Fruit fly (Drosophila melanogaster) whole organism, embryonic: ENCODE data around the gene CG34288.
A peak's percentile ranks its signal among the peaks of the same experiment; 100 is the strongest.

Experiments used
- ATbp ChIP-seq: fragments of 200-800 bp; sonication (Bioruptor generic); optimal IDR thresholded peaks from 2 replicates; lab custom pipeline; 2017; ENCODE audit warnings: missing biosample characterization, mild to moderate bottlenecking, missing genetic modification characterization, missing genetic modification reagents
- B-H2 ChIP-seq: fragments of 200-800 bp; sonication (Bioruptor generic); optimal IDR thresholded peaks from 2 replicates; lab custom pipeline; 2018; ENCODE audit warnings: missing biosample characterization, mild to moderate bottlenecking, missing genetic modification characterization
- CG10543 ChIP-seq: fragments of 200-800 bp; sonication (Bioruptor generic); optimal IDR thresholded peaks from 3 replicates; lab custom pipeline; 2017; ENCODE audit warnings: missing biosample characterization, mild to moderate bottlenecking, missing genetic modification characterization, moderate library complexity
- CG12071 ChIP-seq: fragments of 200-800 bp; sonication (Bioruptor generic); optimal IDR thresholded peaks from 3 replicates; lab custom pipeline; 2018; ENCODE audit warnings: missing biosample characterization, mild to moderate bottlenecking, missing genetic modification characterization
- CG13287 ChIP-seq: fragments of 200-800 bp; sonication (Bioruptor generic); IDR thresholded peaks from 2 replicates; pipeline ENCODE4 v1.3.6; 2022; ENCODE audit warnings: missing biosample characterization, missing genetic modification characterization; ENCODE audit not compliant: partially characterized antibody
- CG13296 ChIP-seq: fragments of 200-800 bp; sonication (Bioruptor generic); optimal IDR thresholded peaks from 3 replicates; lab custom pipeline; 2018; ENCODE audit warnings: missing biosample characterization, mild to moderate bottlenecking, missing genetic modification characterization
- CG13424 ChIP-seq: fragments of 200-800 bp; sonication (Bioruptor generic); optimal IDR thresholded peaks from 2 replicates; lab custom pipeline; 2019; ENCODE audit warnings: missing biosample characterization, mild to moderate bottlenecking, missing genetic modification characterization, moderate library complexity
- CG14014 ChIP-seq: fragments of 200-800 bp; sonication (Bioruptor generic); IDR thresholded peaks from 2 replicates; pipeline ENCODE4 v1.3.6; 2022; ENCODE audit warnings: missing biosample characterization, missing genetic modification characterization
- CG15514 ChIP-seq: fragments of 200-800 bp; sonication (Bioruptor generic); optimal IDR thresholded peaks from 3 replicates; lab custom pipeline; 2017; ENCODE audit warnings: missing biosample characterization, missing genetic modification characterization, mild to moderate bottlenecking, moderate library complexity, missing genetic modification reagents
- CG15601 ChIP-seq: fragments of 200-800 bp; sonication (Bioruptor generic); optimal IDR thresholded peaks from 3 replicates; lab custom pipeline; 2019; ENCODE audit warnings: missing biosample characterization, mild to moderate bottlenecking, missing genetic modification characterization, moderate library complexity
- CG16813 ChIP-seq: fragments of 200-800 bp; sonication (Bioruptor generic); IDR thresholded peaks from 3 replicates; pipeline ENCODE4 v1.3.6; 2022; ENCODE audit warnings: missing biosample characterization, missing genetic modification characterization; ENCODE audit not compliant: partially characterized antibody
- CG17361 ChIP-seq: fragments of 200-800 bp; sonication (Bioruptor generic); IDR thresholded peaks from 3 replicates; pipeline ENCODE4 v1.3.6; 2022; ENCODE audit warnings: missing biosample characterization, missing genetic modification characterization
- CG18599 ChIP-seq: fragments of 200-800 bp; sonication (Bioruptor generic); optimal IDR thresholded peaks from 3 replicates; lab custom pipeline; 2017; ENCODE audit warnings: missing biosample characterization, missing genetic modification characterization, mild to moderate bottlenecking, moderate library complexity, missing genetic modification reagents
- CG2199 ChIP-seq: fragments of 200-800 bp; sonication (Bioruptor generic); IDR thresholded peaks from 3 replicates; pipeline ENCODE4 v1.3.6; 2022; ENCODE audit warnings: missing biosample characterization, missing genetic modification characterization
- CG2889 ChIP-seq: fragments of 200-800 bp; sonication (Bioruptor generic); IDR thresholded peaks from 3 replicates; pipeline ENCODE4 v1.3.6; 2022; ENCODE audit warnings: missing biosample characterization, missing genetic modification characterization
- CG30431 ChIP-seq: fragments of 200-800 bp; sonication (Bioruptor generic); optimal IDR thresholded peaks from 2 replicates; lab custom pipeline; 2017; ENCODE audit warnings: missing biosample characterization, missing genetic modification characterization
- CG32532 ChIP-seq: fragments of 200-800 bp; sonication (Bioruptor generic); IDR thresholded peaks from 2 replicates; pipeline ENCODE4 v1.3.6; 2022; ENCODE audit warnings: missing biosample characterization, missing genetic modification characterization
- CG34376 ChIP-seq: fragments of 200-800 bp; sonication (Bioruptor generic); optimal IDR thresholded peaks from 2 replicates; lab custom pipeline; 2018; ENCODE audit warnings: missing biosample characterization, mild to moderate bottlenecking, missing genetic modification characterization
- CG4424 ChIP-seq: fragments of 200-800 bp; sonication (Bioruptor generic); optimal IDR thresholded peaks from 3 replicates; lab custom pipeline; 2016; ENCODE audit warnings: missing biosample characterization, missing genetic modification characterization
- CG7372 ChIP-seq: fragments of 200-800 bp; sonication (Bioruptor generic); IDR thresholded peaks from 2 replicates; pipeline ENCODE4 v1.3.6; 2022; ENCODE audit warnings: missing biosample characterization, missing genetic modification characterization
- CG8944 ChIP-seq: fragments of 200-800 bp; sonication (Bioruptor generic); optimal IDR thresholded peaks from 3 replicates; lab custom pipeline; 2016; ENCODE audit warnings: missing biosample characterization, missing genetic modification characterization
- CG9817 ChIP-seq: fragments of 200-800 bp; sonication (Bioruptor generic); optimal IDR thresholded peaks from 2 replicates; lab custom pipeline; 2018; ENCODE audit warnings: missing biosample characterization, mild to moderate bottlenecking, missing genetic modification characterization, moderate library complexity
- CrebB ChIP-seq: fragments of 200-800 bp; sonication (Bioruptor generic); optimal IDR thresholded peaks from 3 replicates; lab custom pipeline; 2018; ENCODE audit warnings: missing biosample characterization, mild to moderate bottlenecking, missing genetic modification characterization
- Dbx ChIP-seq: fragments of 200-800 bp; sonication (Bioruptor generic); IDR thresholded peaks from 3 replicates; pipeline ENCODE4 v1.3.6; 2022; ENCODE audit warnings: missing biosample characterization, missing genetic modification characterization
- Fer1 ChIP-seq: fragments of 200-800 bp; sonication (Bioruptor generic); optimal IDR thresholded peaks from 2 replicates; lab custom pipeline; 2017; ENCODE audit warnings: missing biosample characterization, mild to moderate bottlenecking, missing genetic modification characterization
- HHEX ChIP-seq: fragments of 200-800 bp; sonication (Bioruptor generic); optimal IDR thresholded peaks from 3 replicates; lab custom pipeline; 2017; ENCODE audit warnings: missing biosample characterization, mild to moderate bottlenecking, missing genetic modification characterization, missing genetic modification reagents
- Hand ChIP-seq: fragments of 200-800 bp; sonication (Bioruptor generic); optimal IDR thresholded peaks from 2 replicates; lab custom pipeline; 2017; ENCODE audit warnings: mild to moderate bottlenecking, missing biosample characterization, missing genetic modification reagents, missing genetic modification characterization
- Hmr ChIP-seq: fragments of 200-800 bp; sonication (Bioruptor generic); optimal IDR thresholded peaks from 3 replicates; lab custom pipeline; 2017; ENCODE audit warnings: mild to moderate bottlenecking, missing biosample characterization, missing genetic modification reagents, missing genetic modification characterization
- Hr51 ChIP-seq, 2 experiments: fragments of 200-800 bp; sonication (Bioruptor generic); optimal IDR thresholded peaks; 2 replicates in 1 of 2; 3 replicates in 1 of 2; lab custom pipeline; 2016 to 2018; ENCODE audit warnings: missing biosample characterization in 2 of 2, missing genetic modification characterization in 2 of 2, mild to moderate bottlenecking in 1 of 2, moderate library complexity in 1 of 2
- Lpt ChIP-seq: fragments of >200 bp; optimal IDR thresholded peaks from 2 replicates; lab custom pipeline; 2018; ENCODE audit warnings: missing biosample characterization, missing genetic modification characterization
- Nf-YC ChIP-seq: fragments of 200-800 bp; optimal IDR thresholded peaks from 3 replicates; lab custom pipeline; 2019; ENCODE audit warnings: missing biosample characterization, mild to moderate bottlenecking, missing genetic modification characterization, moderate library complexity
- NfI ChIP-seq: fragments of 200-800 bp; sonication (Bioruptor generic); optimal IDR thresholded peaks from 3 replicates; lab custom pipeline; 2018; ENCODE audit warnings: missing biosample characterization, mild to moderate bottlenecking, missing genetic modification characterization, moderate library complexity
- Poxn ChIP-seq: fragments of 200-800 bp; sonication (Bioruptor generic); IDR thresholded peaks from 2 replicates; pipeline ENCODE4 v1.3.6; 2022; ENCODE audit warnings: missing biosample characterization, missing genetic modification characterization
- Tbp ChIP-seq: fragments of >200 bp; optimal IDR thresholded peaks from 2 replicates; lab custom pipeline; 2018; ENCODE audit warnings: missing biosample characterization, missing genetic modification characterization
- Xbp1 ChIP-seq: fragments of 200-800 bp; sonication (Bioruptor generic); optimal IDR thresholded peaks from 3 replicates; lab custom pipeline; 2016; ENCODE audit warnings: missing biosample characterization, mild to moderate bottlenecking, missing genetic modification characterization
- ac ChIP-seq: fragments of 200-800 bp; sonication (Bioruptor generic); optimal IDR thresholded peaks from 3 replicates; lab custom pipeline; 2017; ENCODE audit warnings: missing biosample characterization, mild to moderate bottlenecking, missing genetic modification characterization
- br ChIP-seq: fragments of >200 bp; optimal IDR thresholded peaks from 2 replicates; lab custom pipeline; 2017
- caup ChIP-seq: fragments of 200-800 bp; sonication (Bioruptor generic); optimal IDR thresholded peaks from 3 replicates; lab custom pipeline; 2017; ENCODE audit warnings: missing biosample characterization, mild to moderate bottlenecking, missing genetic modification characterization, moderate library complexity; ENCODE audit not compliant: severe bottlenecking
- ci ChIP-seq: fragments of 200-800 bp; sonication (Bioruptor generic); IDR thresholded peaks from 3 replicates; pipeline ENCODE4 v1.3.6; 2022; ENCODE audit warnings: missing biosample characterization, missing genetic modification characterization
- cwo ChIP-seq: fragments of 200-800 bp; sonication (Bioruptor generic); optimal IDR thresholded peaks from 3 replicates; lab custom pipeline; 2017; ENCODE audit warnings: missing biosample characterization, missing genetic modification characterization, mild to moderate bottlenecking, moderate library complexity, missing genetic modification reagents
- gsb ChIP-seq: fragments of 200-800 bp; sonication (Bioruptor generic); IDR thresholded peaks from 2 replicates; pipeline ENCODE4 v1.3.6; 2022; ENCODE audit warnings: missing biosample characterization, missing genetic modification characterization
- mirr ChIP-seq: fragments of 200-800 bp; sonication (Bioruptor generic); optimal IDR thresholded peaks from 3 replicates; lab custom pipeline; 2018; ENCODE audit warnings: missing biosample characterization, mild to moderate bottlenecking, missing genetic modification characterization
- nmo ChIP-seq: fragments of 200-800 bp; sonication (Bioruptor generic); optimal IDR thresholded peaks from 2 replicates; lab custom pipeline; 2018; ENCODE audit warnings: missing biosample characterization, mild to moderate bottlenecking, missing genetic modification characterization, moderate library complexity
- oc ChIP-seq: fragments of 200-800 bp; sonication (Bioruptor generic); optimal IDR thresholded peaks from 2 replicates; lab custom pipeline; 2018; ENCODE audit warnings: missing biosample characterization, mild to moderate bottlenecking, missing genetic modification characterization, moderate library complexity
- salm ChIP-seq: fragments of 200-800 bp; sonication (Bioruptor generic); optimal IDR thresholded peaks from 2 replicates; lab custom pipeline; 2018; ENCODE audit warnings: missing biosample characterization, mild to moderate bottlenecking, missing genetic modification characterization
- sim ChIP-seq: fragments of 200-800 bp; sonication (Bioruptor generic); IDR thresholded peaks from 2 replicates; pipeline ENCODE4 v1.3.6; 2022; ENCODE audit warnings: missing biosample characterization, missing genetic modification characterization
- stwl ChIP-seq: fragments of 200-800 bp; sonication (Bioruptor generic); optimal IDR thresholded peaks from 3 replicates; lab custom pipeline; 2018; ENCODE audit warnings: missing biosample characterization, mild to moderate bottlenecking, missing genetic modification characterization, moderate library complexity
- sug ChIP-seq: fragments of 200-800 bp; optimal IDR thresholded peaks from 2 replicates; lab custom pipeline; 2019; ENCODE audit warnings: missing biosample characterization, mild to moderate bottlenecking, missing genetic modification characterization, moderate library complexity
- tap ChIP-seq: fragments of 200-800 bp; optimal IDR thresholded peaks from 3 replicates; lab custom pipeline; 2019; ENCODE audit warnings: missing biosample characterization, mild to moderate bottlenecking, missing genetic modification characterization, moderate library complexity

Gene CG34288

DNA sequence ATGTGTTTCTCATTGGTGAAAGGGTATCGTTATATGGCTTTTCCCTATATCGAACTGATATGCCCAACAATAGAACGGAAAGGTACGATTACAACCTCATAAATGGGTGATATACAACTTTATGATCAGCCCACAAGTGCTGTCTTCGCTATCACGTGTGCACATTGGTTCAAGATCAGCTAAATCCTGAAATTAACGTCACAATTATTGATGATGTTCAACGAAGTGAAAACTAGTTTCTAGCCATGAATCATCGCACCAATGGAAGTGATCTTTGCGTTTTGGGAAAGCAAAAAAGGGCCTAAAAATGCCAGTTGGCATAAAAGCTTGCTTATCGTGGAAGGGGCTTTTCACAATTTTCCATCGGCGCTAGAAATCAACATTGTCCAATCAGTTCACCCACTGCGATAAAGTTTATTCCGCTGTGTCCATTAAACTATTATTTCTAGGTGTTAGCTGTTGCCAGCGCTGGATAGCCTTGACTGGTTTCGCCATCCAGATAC is 17.6 kb upstream of the CG34288 start, which contains the start of gene CG7054 (continued):
- TF ChIP-seq B-H2 (peak; percentile 66), CG12071 (peak; percentile 64), Hr51 (GFP tag; optimal IDR thresholded peaks at IDR 0.05; lab: Kevin White, UChicago) (peak in 1 of 2 experiments; percentile 44), cwo (GFP tag; lab: Kevin White, UChicago) (peak; percentile 61), CG30431 (GFP tag; lab: Kevin White, UChicago) (no peak), Fer1 (GFP tag; lab: Kevin White, UChicago) (peak; percentile 21), CG34376 (GFP tag; lab: Kevin White, UChicago) (peak; percentile 91), Tbp (no peak), CrebB (peak; percentile 37), CG7372 (GFP tag; lab: Robert Waterston, UW) (0 out of 2 replicates have a peak, but pooled peaks have one; percentile 38), mirr (peak; percentile 76), CG9817 (tag; lab: Kevin White, UChicago) (no peak), CG14014 (GFP tag; lab: Robert Waterston, UW) (peak; percentile 26; the same call in 1 of the 2 replicates), Hand (GFP tag; lab: Kevin White, UChicago) (no peak), ac (GFP tag; lab: Kevin White, UChicago) (no peak), CG13287 (GFP tag; lab: Robert Waterston, UW) (peak; percentile 37; the same call in 1 of the 2 replicates), CG17361 (GFP tag; lab: Robert Waterston, UW) (peak; percentile 35; the same call in 2 of the 3 replicates), CG13424 (tag; lab: Kevin White, UChicago) (peak; percentile 27), tap (tag; lab: Kevin White, UChicago) (peak; percentile 30), Dbx (0 out of 3 replicates have a peak, but pooled peaks have one; percentile 23), Xbp1 (GFP tag; lab: Kevin White, UChicago) (peak; percentile 10), caup (GFP tag; lab: Kevin White, UChicago) (peak; percentile 63), sug (tag; lab: Kevin White, UChicago) (peak; percentile 81), CG4424 (GFP tag; lab: Kevin White, UChicago) (no peak), CG13296 (GFP tag; lab: Kevin White, UChicago) (peak; percentile 45), salm (tag; lab: Kevin White, UChicago) (peak; percentile 42), gsb (GFP tag; lab: Robert Waterston, UW) (no peak), br (lab: Kevin White, UChicago) (no peak), Poxn (GFP tag; lab: Robert Waterston, UW) (no peak), oc (tag; lab: Kevin White, UChicago) (peak; percentile 9), CG2199 (GFP tag; lab: Robert Waterston, UW) (no peak), CG15514 (peak; percentile 42), CG18599 (GFP tag; lab: Kevin White, UChicago) (peak; percentile 27), NfI (GFP tag; lab: Kevin White, UChicago) (peak; percentile 48), Nf-YC (peak; percentile 3), CG16813 (no peak), stwl (tag; lab: Kevin White, UChicago) (no peak), sim (no peak), CG2889 (GFP tag; lab: Robert Waterston, UW) (no peak), Lpt (GFP tag; lab: Kevin White, UChicago) (no peak), Hmr (GFP tag; lab: Kevin White, UChicago) (peak; percentile 74), HHEX (GFP tag; lab: Kevin White, UChicago) (no peak), CG32532 (GFP tag; lab: Robert Waterston, UW) (peak; percentile 37; the same call in 1 of the 2 replicates), ATbp (GFP tag; lab: Kevin White, UChicago) (peak; percentile 32), nmo (peak; percentile 24), CG15601 (tag; lab: Kevin White, UChicago) (peak; percentile 7), CG10543 (GFP tag; lab: Kevin White, UChicago) (peak; percentile 56), CG8944 (GFP tag; lab: Kevin White, UChicago) (no peak), ci (peak; percentile 42; the same call in 1 of the 3 replicates)
